Worm (Caenorhabditis elegans) whole organism, L1 larva: ENCODE data around the gene cyp-33C5.
A peak's percentile ranks its signal among the peaks of the same experiment; 100 is the strongest.

Experiments used
- C04F5.9 ChIP-seq: sonication (generic microtip); optimal IDR thresholded peaks from 2 replicates; lab custom pipeline; 2016; ENCODE audit warnings: missing genetic modification characterization, missing compliant biosample characterization
- F16B12.6 ChIP-seq: fragments of 150-350 bp; optimal IDR thresholded peaks from 2 replicates; lab custom pipeline; 2014; ENCODE audit warnings: missing biosample characterization, missing genetic modification characterization
- alr-1 ChIP-seq: fragments of 200-800 bp; sonication (Bioruptor generic); optimal IDR thresholded peaks from 2 replicates; lab custom pipeline; 2018; ENCODE audit warnings: borderline replicate concordance, mild to moderate bottlenecking, missing genetic modification characterization, missing compliant biosample characterization
- blmp-1 ChIP-seq: fragments of 150-350 bp; optimal IDR thresholded peaks from 2 replicates; lab custom pipeline; 2014; ENCODE audit warnings: missing biosample characterization, missing genetic modification characterization
- ceh-82 ChIP-seq, 3 experiments: fragments of 150-350 bp in 1 of 3; sonication (generic microtip) in 2 of 3; optimal IDR thresholded peaks; 2 replicates each; lab custom pipeline; 2014 to 2017; ENCODE audit warnings: missing biosample characterization in 3 of 3, missing genetic modification characterization in 3 of 3
- ces-1 ChIP-seq: fragments of 150-350 bp; optimal IDR thresholded peaks from 2 replicates; lab custom pipeline; 2014; ENCODE audit warnings: missing biosample characterization, missing genetic modification reagents, missing genetic modification characterization
- efl-3 ChIP-seq: fragments of 200-800 bp; sonication (Bioruptor generic); optimal IDR thresholded peaks from 2 replicates; lab custom pipeline; 2018; ENCODE audit warnings: mild to moderate bottlenecking, missing genetic modification characterization, missing compliant biosample characterization
- elt-3 ChIP-seq, 6 experiments: fragments of 150-350 bp in 1 of 6; sonication (generic microtip); optimal IDR thresholded peaks; 2 replicates each; lab custom pipeline; 2017 to 2018; ENCODE audit warnings: missing biosample characterization in 6 of 6, missing genetic modification characterization in 6 of 6, inconsistent platforms in 1 of 6
- fkh-10 ChIP-seq: sonication (generic microtip); optimal IDR thresholded peaks from 2 replicates; lab custom pipeline; 2017; ENCODE audit warnings: missing biosample characterization, missing genetic modification reagents, missing genetic modification characterization
- fkh-8 ChIP-seq: sonication (generic microtip); optimal IDR thresholded peaks from 2 replicates; lab custom pipeline; 2016; ENCODE audit warnings: mild to moderate bottlenecking, missing genetic modification characterization, missing compliant biosample characterization
- fos-1 ChIP-seq: fragments of 150-350 bp; optimal IDR thresholded peaks from 2 replicates; lab custom pipeline; 2014; ENCODE audit warnings: missing biosample characterization, missing genetic modification characterization
- grh-1 ChIP-seq: fragments of 200-800 bp; sonication (Bioruptor generic); IDR thresholded peaks from 2 replicates; pipeline ENCODE4 v1.3.6; 2022; ENCODE audit warnings: missing genetic modification reagents, missing genetic modification characterization, missing compliant biosample characterization
- hlh-17 ChIP-seq: fragments of 200-800 bp; sonication (Bioruptor generic); optimal IDR thresholded peaks from 2 replicates; lab custom pipeline; 2018; ENCODE audit warnings: missing genetic modification characterization, mild to moderate bottlenecking, missing compliant biosample characterization, moderate library complexity, borderline replicate concordance
- hlh-4 ChIP-seq: sonication (generic microtip); optimal IDR thresholded peaks from 2 replicates; lab custom pipeline; 2016; ENCODE audit warnings: mild to moderate bottlenecking, missing genetic modification characterization, missing compliant biosample characterization
- hpl-2 ChIP-seq: fragments of 150-350 bp; optimal IDR thresholded peaks from 2 replicates; lab custom pipeline; 2014; ENCODE audit warnings: missing biosample characterization, missing genetic modification reagents, missing genetic modification characterization
- isw-1 ChIP-seq: fragments of 200-800 bp; sonication (Bioruptor generic); IDR thresholded peaks from 2 replicates; pipeline ENCODE4 v1.3.6; 2022; ENCODE audit warnings: missing genetic modification characterization, missing compliant biosample characterization
- jun-1 ChIP-seq: fragments of 150-350 bp; optimal IDR thresholded peaks from 2 replicates; lab custom pipeline; 2014; ENCODE audit warnings: missing biosample characterization, missing genetic modification reagents, missing genetic modification characterization
- lin-14 ChIP-seq: fragments of 200-800 bp; sonication (Bioruptor generic); optimal IDR thresholded peaks from 2 replicates; lab custom pipeline; 2018; ENCODE audit warnings: mild to moderate bottlenecking, missing genetic modification characterization, moderate library complexity, missing compliant biosample characterization
- lin-15B ChIP-seq: fragments of 150-350 bp; sonication (generic microtip); optimal IDR thresholded peaks from 3 replicates; lab custom pipeline; 2014; ENCODE audit warnings: missing biosample characterization, missing genetic modification characterization
- lin-35 ChIP-seq, 2 experiments: fragments of 150-350 bp; optimal IDR thresholded peaks; 2 replicates each; lab custom pipeline; 2014; ENCODE audit warnings: missing biosample characterization in 2 of 2, missing genetic modification characterization in 2 of 2, missing genetic modification reagents in 2 of 2
- lin-39 ChIP-seq: fragments of 150-350 bp; optimal IDR thresholded peaks from 2 replicates; lab custom pipeline; 2014; ENCODE audit warnings: missing biosample characterization, missing genetic modification reagents, missing genetic modification characterization
- lir-3 ChIP-seq: sonication (generic microtip); optimal IDR thresholded peaks from 2 replicates; lab custom pipeline; 2016; ENCODE audit warnings: mild to moderate bottlenecking, missing genetic modification characterization, moderate library complexity, missing compliant biosample characterization; ENCODE audit not compliant: poor library complexity
- lsy-2 ChIP-seq, 2 experiments: fragments of 150-350 bp; optimal IDR thresholded peaks; 2 replicates each; lab custom pipeline; 2014; ENCODE audit warnings: missing biosample characterization in 2 of 2, missing genetic modification characterization in 2 of 2
- mab-9 ChIP-seq: fragments of 200-800 bp; sonication (Bioruptor generic); IDR thresholded peaks from 2 replicates; pipeline ENCODE4 v1.3.6; 2022; ENCODE audit warnings: missing genetic modification reagents, missing genetic modification characterization, missing compliant biosample characterization
- mdl-1 ChIP-seq, 2 experiments: fragments of 150-350 bp; optimal IDR thresholded peaks; 2 replicates each; lab custom pipeline; 2014 to 2017; ENCODE audit warnings: missing biosample characterization in 2 of 2, missing genetic modification characterization in 2 of 2, inconsistent platforms in 1 of 2
- mef-2 ChIP-seq: fragments of 150-350 bp; optimal IDR thresholded peaks from 2 replicates; lab custom pipeline; 2014; ENCODE audit warnings: missing biosample characterization, missing genetic modification characterization
- nhr-12 ChIP-seq: sonication (generic microtip); optimal IDR thresholded peaks from 2 replicates; lab custom pipeline; 2017; ENCODE audit warnings: missing biosample characterization, missing genetic modification characterization
- nhr-19 ChIP-seq: fragments of 200-800 bp; sonication (Bioruptor generic); conservative IDR thresholded peaks from 2 replicates; pipeline ENCODE4 v1.3.6; 2022; ENCODE audit warnings: missing genetic modification characterization, missing compliant biosample characterization
- nhr-20 ChIP-seq: sonication (generic microtip); optimal IDR thresholded peaks from 2 replicates; lab custom pipeline; 2016; ENCODE audit warnings: mild to moderate bottlenecking, missing genetic modification characterization, missing compliant biosample characterization
- nhr-237 ChIP-seq: fragments of 150-350 bp; optimal IDR thresholded peaks from 2 replicates; lab custom pipeline; 2014; ENCODE audit warnings: missing biosample characterization, missing genetic modification characterization
- nhr-28 ChIP-seq: fragments of 150-350 bp; optimal IDR thresholded peaks from 2 replicates; lab custom pipeline; 2014; ENCODE audit warnings: missing biosample characterization, missing genetic modification characterization
- nhr-47 ChIP-seq: sonication (generic microtip); optimal IDR thresholded peaks from 2 replicates; lab custom pipeline; 2016; ENCODE audit warnings: mild to moderate bottlenecking, missing genetic modification characterization, moderate library complexity, missing compliant biosample characterization
- nhr-77 ChIP-seq: fragments of 150-350 bp; optimal IDR thresholded peaks from 2 replicates; lab custom pipeline; 2014; ENCODE audit warnings: missing biosample characterization, missing genetic modification characterization
- nhr-84 ChIP-seq: sonication (generic microtip); optimal IDR thresholded peaks from 2 replicates; lab custom pipeline; 2017; ENCODE audit warnings: missing biosample characterization, missing genetic modification characterization
- nhr-85 ChIP-seq: sonication (generic microtip); peaks from one replicate; lab custom pipeline; 2016; ENCODE audit warnings: missing genetic modification characterization, inconsistent platforms, missing compliant biosample characterization
- pag-3 ChIP-seq: sonication (generic microtip); optimal IDR thresholded peaks from 2 replicates; lab custom pipeline; 2017; ENCODE audit warnings: missing genetic modification characterization, mild to moderate bottlenecking, missing compliant biosample characterization, antibody characterized with exemption, borderline replicate concordance; ENCODE audit not compliant: insufficient read depth
- rnt-1 ChIP-seq: sonication (generic microtip); optimal IDR thresholded peaks from 2 replicates; lab custom pipeline; 2016; ENCODE audit warnings: mild to moderate bottlenecking, missing genetic modification characterization, moderate library complexity, missing compliant biosample characterization
- skn-1 ChIP-seq: fragments of 150-350 bp; optimal IDR thresholded peaks from 2 replicates; lab custom pipeline; 2014; ENCODE audit warnings: missing biosample characterization, missing genetic modification characterization
- snpc-4 ChIP-seq: fragments of 150-350 bp; optimal IDR thresholded peaks from 2 replicates; lab custom pipeline; 2014; ENCODE audit warnings: missing biosample characterization, missing genetic modification characterization
- snu-23 ChIP-seq: sonication (generic microtip); optimal IDR thresholded peaks from 2 replicates; lab custom pipeline; 2016; ENCODE audit warnings: missing genetic modification characterization, missing compliant biosample characterization
- sox-4 ChIP-seq: sonication (generic microtip); optimal IDR thresholded peaks from 2 replicates; lab custom pipeline; 2016; ENCODE audit warnings: missing genetic modification characterization, missing compliant biosample characterization
- sptf-1 ChIP-seq: fragments of 150-350 bp; optimal IDR thresholded peaks from 2 replicates; lab custom pipeline; 2014; ENCODE audit warnings: missing biosample characterization, missing genetic modification characterization
- tbx-2 ChIP-seq: sonication (generic microtip); optimal IDR thresholded peaks from 2 replicates; lab custom pipeline; 2016; ENCODE audit warnings: missing genetic modification characterization, missing compliant biosample characterization
- tlp-1 ChIP-seq: fragments of 150-350 bp; optimal IDR thresholded peaks from 2 replicates; lab custom pipeline; 2014; ENCODE audit warnings: missing biosample characterization, missing genetic modification characterization
- unc-30 ChIP-seq: sonication (generic microtip); optimal IDR thresholded peaks from 2 replicates; lab custom pipeline; 2017; ENCODE audit warnings: missing biosample characterization, missing genetic modification characterization
- unc-98 ChIP-seq: fragments of 200-800 bp; sonication (Bioruptor generic); IDR thresholded peaks from 2 replicates; pipeline ENCODE4 v1.3.6; 2022; ENCODE audit warnings: missing genetic modification characterization, missing compliant biosample characterization
- vab-15 ChIP-seq: sonication (generic microtip); optimal IDR thresholded peaks from 2 replicates; lab custom pipeline; 2017; ENCODE audit warnings: missing genotype, mild to moderate bottlenecking, missing genetic modification characterization, missing compliant biosample characterization
- zag-1 ChIP-seq: fragments of 150-350 bp; optimal IDR thresholded peaks from 2 replicates; lab custom pipeline; 2014; ENCODE audit warnings: missing biosample characterization, missing genetic modification characterization
- zip-4 ChIP-seq: fragments of 200-800 bp; sonication (Bioruptor generic); optimal IDR thresholded peaks from 2 replicates; lab custom pipeline; 2018; ENCODE audit warnings: mild to moderate bottlenecking, missing genetic modification characterization, moderate library complexity, missing compliant biosample characterization

The cyp-33C5 gene

ce11 chrV:2235848-2236247 is 9.0 kb upstream of the cyp-33C5 start, which contains the start of gene cyp-33C4 (continued):
- TF ChIP-seq blmp-1 (tag; lab: Kevin White, UChicago) (peak; percentile 80), nhr-12 (tag; lab: Kevin White, UChicago) (no peak), fos-1 (tag; lab: Kevin White, UChicago) (no peak), lir-3 (no peak), alr-1 (tag; lab: Kevin White, UChicago) (no peak), nhr-47 (peak; percentile 33), nhr-28 (tag; lab: Kevin White, UChicago) (no peak), nhr-19 (GFP tag; lab: Robert Waterston, UW) (no peak; the same call in 1 of the 2 replicates), efl-3 (GFP tag; lab: Kevin White, UChicago) (no peak), nhr-77 (no peak), pag-3 (no peak), ceh-82 (tag; optimal IDR thresholded peaks at IDR 0.05; lab: Kevin White, UChicago) (peak in 1 of 3 experiments; percentile 20), ces-1 (GFP tag; lab: Kevin White, UChicago) (no peak), hlh-4 (no peak), nhr-237 (no peak), hpl-2 (GFP tag; lab: Kevin White, UChicago) (no peak), elt-3 (tag; optimal IDR thresholded peaks at IDR 0.05; lab: Kevin White, UChicago) (no peak), C04F5.9 (tag; lab: Kevin White, UChicago) (no peak), sox-4 (tag; lab: Kevin White, UChicago) (no peak), lin-35 (GFP tag; optimal IDR thresholded peaks at IDR 0.05; lab: Kevin White, UChicago) (peak in 1 of 2 experiments; percentile 35), rnt-1 (tag; lab: Kevin White, UChicago) (no peak), zip-4 (GFP tag; lab: Kevin White, UChicago) (no peak), unc-98 (GFP tag; lab: Robert Waterston, UW) (no peak), hlh-17 (GFP tag; lab: Kevin White, UChicago) (no peak), snpc-4 (tag; lab: Kevin White, UChicago) (no peak), sptf-1 (no peak), skn-1 (tag; lab: Kevin White, UChicago) (no peak), fkh-8 (tag; lab: Kevin White, UChicago) (peak; percentile 55), mab-9 (GFP tag; lab: Robert Waterston, UW) (no peak), snu-23 (GFP tag; lab: Kevin White, UChicago) (peak; percentile 60), tbx-2 (tag; lab: Kevin White, UChicago) (no peak), lin-14 (GFP tag; lab: Kevin White, UChicago) (no peak), lsy-2 (tag; optimal IDR thresholded peaks at IDR 0.05; lab: Kevin White, UChicago) (peak in 1 of 2 experiments; percentile 42), vab-15 (tag; lab: Kevin White, UChicago) (no peak), isw-1 (GFP tag; lab: Robert Waterston, UW) (no peak), mef-2 (tag; lab: Kevin White, UChicago) (no peak), lin-39 (tag; lab: Kevin White, UChicago) (no peak), tlp-1 (tag; lab: Kevin White, UChicago) (no peak), mdl-1 (tag; optimal IDR thresholded peaks at IDR 0.05; lab: Kevin White, UChicago) (no peak), grh-1 (GFP tag; lab: Robert Waterston, UW) (no peak), nhr-85 (tag; lab: Kevin White, UChicago) (no peak), zag-1 (no peak), F16B12.6 (tag; lab: Kevin White, UChicago) (no peak), nhr-20 (tag; lab: Kevin White, UChicago) (peak; percentile 86), fkh-10 (GFP tag; lab: Kevin White, UChicago) (no peak), jun-1 (tag; lab: Kevin White, UChicago) (no peak), lin-15B (tag; lab: Kevin White, UChicago) (no peak), unc-30 (tag; lab: Kevin White, UChicago) (no peak), nhr-84 (no peak)
